Fruit fly (Drosophila melanogaster) S2 (cell line): Measurements from ENCODE around the gene Nepl17.

Experiments
- CG8478 ChIP-seq: fragments of >200 bp; optimal IDR thresholded peaks from 2 replicates; lab custom pipeline; 2018
- CTCF ChIP-seq, 2 experiments: fragments of >200 bp; optimal IDR thresholded peaks; 2 replicates each; lab custom pipeline; 2018

Gene Nepl17

DNA sequence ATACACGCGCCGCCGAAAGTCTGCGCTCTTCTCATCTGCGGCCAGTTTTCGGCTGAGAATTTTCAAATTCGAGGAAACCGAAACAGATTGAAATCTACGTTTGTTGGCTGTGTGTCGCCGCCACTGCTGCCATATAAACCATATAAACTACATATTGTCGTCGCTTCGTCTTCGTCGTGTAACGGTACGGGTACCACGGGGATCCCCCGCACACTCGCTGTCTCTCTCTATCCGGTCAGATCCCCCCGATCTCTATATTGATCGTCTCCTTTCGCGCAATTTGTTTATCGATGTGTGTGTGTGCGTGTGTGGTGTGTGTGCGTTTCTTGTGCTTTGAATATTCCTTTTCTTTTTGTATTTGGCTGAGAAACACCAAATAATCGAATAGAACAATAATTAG, 30.7 kb downstream of the Nepl17 start:
- TF ChIP-seq CG8478 (lab: Kevin White, UChicago) (no peak), CTCF (optimal IDR thresholded peaks at IDR 0.05; lab: Kevin White, UChicago) (no peak)

DNA sequence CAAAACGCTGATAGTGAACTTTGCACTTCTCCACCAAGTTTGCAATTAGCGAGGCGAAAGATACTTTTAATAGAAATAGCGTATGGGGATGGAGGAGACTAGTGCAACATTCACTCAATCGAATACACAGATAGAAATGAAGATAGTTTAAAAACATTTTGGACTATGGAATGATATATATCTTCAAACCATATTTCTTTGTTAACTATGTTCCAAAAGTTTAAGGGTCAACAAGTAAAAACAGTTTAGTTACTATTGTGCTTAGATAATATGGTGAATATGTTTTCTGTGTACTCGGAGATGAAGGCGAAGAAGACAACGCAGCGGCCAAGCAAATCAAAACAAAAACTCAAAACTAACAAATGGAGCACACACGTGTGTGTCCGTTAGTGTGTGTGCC, 31.5 kb downstream of the Nepl17 start:
- TF ChIP-seq CTCF (optimal IDR thresholded peaks at IDR 0.05; lab: Kevin White, UChicago) (no peak), CG8478 (lab: Kevin White, UChicago) (no peak)

DNA sequence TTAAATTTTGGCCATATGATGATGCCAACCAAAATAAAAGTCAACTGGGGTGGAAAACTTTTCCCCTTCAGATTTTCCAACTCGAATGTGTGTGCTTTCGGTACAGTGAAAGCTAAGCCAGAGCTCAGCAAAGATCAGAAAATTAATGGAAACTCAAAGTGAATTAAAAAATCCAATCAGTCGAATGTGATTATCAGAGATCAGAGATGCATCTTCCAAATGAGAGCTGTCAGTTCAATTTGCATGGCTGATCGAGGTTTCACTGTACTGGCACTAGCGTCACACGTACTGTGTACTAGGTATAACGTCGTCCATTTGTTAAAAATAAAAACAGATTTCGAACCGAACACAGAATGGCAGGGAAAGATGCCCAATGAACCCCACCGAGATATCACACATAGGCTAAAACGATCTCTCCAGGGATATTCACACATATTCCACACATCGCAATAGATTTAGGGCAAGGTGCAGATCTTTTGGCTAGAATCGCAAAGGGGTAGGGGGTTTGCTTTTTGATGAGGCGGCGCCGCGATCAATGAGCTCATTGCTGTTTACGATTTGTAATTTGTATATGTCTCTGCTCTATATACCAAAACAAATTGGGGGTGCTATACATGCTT, 32.2 kb downstream of the Nepl17 start:
- TF ChIP-seq CG8478 (lab: Kevin White, UChicago) (no peak), CTCF (optimal IDR thresholded peaks at IDR 0.05; lab: Kevin White, UChicago) (no peak)

- TF ChIP-seq CTCF (optimal IDR thresholded peaks at IDR 0.05; lab: Kevin White, UChicago) = no peak
- TF ChIP-seq CG8478 (lab: Kevin White, UChicago) = no peak
Observed at dm6 chr3R:28911758-28912157, 39.1 kb downstream of the Nepl17 start.

dm6 chr3R:28913039-28913438, 40.3 kb downstream of the Nepl17 start:
- TF ChIP-seq CG8478 (lab: Kevin White, UChicago) = no peak
- no peak for TF ChIP-seq CTCF (optimal IDR thresholded peaks at IDR 0.05; lab: Kevin White, UChicago)

dm6 chr3R:28913890-28914750, 41.4 kb downstream of the Nepl17 start:
- TF ChIP-seq CTCF (optimal IDR thresholded peaks at IDR 0.05; lab: Kevin White, UChicago) (no peak), CG8478 (lab: Kevin White, UChicago) (no peak)

DNA sequence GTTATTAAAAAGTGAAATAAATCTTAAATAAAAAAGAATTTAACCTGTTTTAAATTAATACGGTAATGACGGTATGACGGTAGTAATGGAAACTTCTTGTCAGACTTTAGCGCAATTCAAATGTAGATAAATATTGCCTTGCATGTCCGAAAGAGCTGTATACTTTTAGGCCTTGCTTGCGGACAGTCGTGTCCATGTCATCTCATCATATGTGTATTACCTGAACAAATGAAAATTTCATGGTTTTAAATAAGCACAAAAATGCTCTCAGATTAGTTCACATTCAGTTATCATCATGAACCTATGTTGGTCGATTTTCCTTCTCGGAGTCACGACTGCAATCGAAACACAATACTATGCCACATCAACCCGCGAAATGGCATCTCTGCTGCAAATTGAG, 50.0 kb downstream of the Nepl17 start, which contains the start of gene CG11828:
Gene CG11828 (plus strand): TSS at position 301 of the 400 bp plus-strand sequence.
- TF ChIP-seq CG8478 (lab: Kevin White, UChicago) = no peak
- no peak for TF ChIP-seq CTCF (optimal IDR thresholded peaks at IDR 0.05; lab: Kevin White, UChicago)
